Worm (Caenorhabditis elegans) whole organism, young adult: ENCODE data around the gene tag-241.

Experiments
- B0035.1 ChIP-seq: sonication (generic microtip); optimal IDR thresholded peaks from 2 replicates; lab custom pipeline; 2016; ENCODE audit warnings: missing genetic modification characterization, mild to moderate bottlenecking, missing compliant biosample characterization, missing genotype, missing genetic modification reagents
- C17E4.6 ChIP-seq: fragments of 200-800 bp; sonication (Bioruptor generic); IDR thresholded peaks from 2 replicates; pipeline ENCODE4 v1.3.6; 2022; ENCODE audit warnings: missing genetic modification reagents, missing genetic modification characterization, missing compliant biosample characterization
- D2030.7 ChIP-seq: fragments of 200-800 bp; sonication (Bioruptor generic); IDR thresholded peaks from 2 replicates; pipeline ENCODE4 v1.3.6; 2022; ENCODE audit warnings: missing genetic modification reagents, missing genetic modification characterization, missing compliant biosample characterization
- F10E7.11 ChIP-seq: sonication (generic microtip); optimal IDR thresholded peaks from 2 replicates; lab custom pipeline; 2017; ENCODE audit warnings: mild to moderate bottlenecking, missing genetic modification characterization, moderate library complexity, missing compliant biosample characterization
- F33H1.4 ChIP-seq: fragments of 200-800 bp; sonication (Bioruptor generic); IDR thresholded peaks from 2 replicates; pipeline ENCODE4 v1.3.6; 2022; ENCODE audit warnings: missing genetic modification reagents, missing genetic modification characterization, missing compliant biosample characterization
- F52B5.7 ChIP-seq: sonication (generic microtip); optimal IDR thresholded peaks from 2 replicates; lab custom pipeline; 2016; ENCODE audit warnings: mild to moderate bottlenecking, missing genetic modification characterization, missing compliant biosample characterization
- F57A8.1 ChIP-seq: fragments of 200-800 bp; sonication (Bioruptor generic); optimal IDR thresholded peaks from 2 replicates; lab custom pipeline; 2018; ENCODE audit warnings: mild to moderate bottlenecking, missing genetic modification characterization, moderate library complexity, missing compliant biosample characterization
- K11D2.4 ChIP-seq: fragments of 200-800 bp; sonication (Bioruptor generic); IDR thresholded peaks from 2 replicates; pipeline ENCODE4 v1.3.6; 2022; ENCODE audit warnings: missing genetic modification reagents, missing genetic modification characterization, missing compliant biosample characterization
- K12H6.12 ChIP-seq: fragments of 200-800 bp; sonication (Bioruptor generic); optimal IDR thresholded peaks from 2 replicates; lab custom pipeline; 2018; ENCODE audit warnings: mild to moderate bottlenecking, missing genetic modification characterization, missing compliant biosample characterization
- T07F8.4 ChIP-seq: sonication (generic microtip); optimal IDR thresholded peaks from 2 replicates; lab custom pipeline; 2016; ENCODE audit warnings: mild to moderate bottlenecking, missing genetic modification characterization, moderate library complexity, missing compliant biosample characterization
- Y53F4B.3 ChIP-seq: fragments of 200-800 bp; sonication (Bioruptor generic); IDR thresholded peaks from 2 replicates; pipeline ENCODE4 v1.3.6; 2022; ENCODE audit warnings: missing genetic modification reagents, missing genetic modification characterization, missing compliant biosample characterization
- ama-1 ChIP-seq, 3 experiments: fragments of 150-350 bp in 1 of 3; sonication (generic microtip) in 2 of 3; optimal IDR thresholded peaks; 2 replicates each; lab custom pipeline; 2014 to 2018; ENCODE audit warnings: missing biosample characterization in 2 of 3, missing genetic modification characterization in 2 of 3, missing genetic modification reagents in 2 of 3
- aptf-3 ChIP-seq: fragments of 200-800 bp; sonication (Bioruptor generic); IDR thresholded peaks from 2 replicates; pipeline ENCODE4 v1.3.6; 2022; ENCODE audit warnings: missing genetic modification characterization, missing compliant biosample characterization
- atf-7 ChIP-seq: sonication (generic microtip); optimal IDR thresholded peaks from 2 replicates; lab custom pipeline; 2017; ENCODE audit warnings: mild to moderate bottlenecking, missing genetic modification characterization, missing compliant biosample characterization
- attf-6 ChIP-seq: fragments of 200-800 bp; sonication (Bioruptor generic); IDR thresholded peaks from 2 replicates; pipeline ENCODE4 v1.3.6; 2022; ENCODE audit warnings: missing genetic modification reagents, missing genetic modification characterization, missing compliant biosample characterization
- bed-1 ChIP-seq: fragments of 200-800 bp; sonication (Bioruptor generic); IDR thresholded peaks from 2 replicates; pipeline ENCODE4 v1.3.6; 2022; ENCODE audit warnings: missing genetic modification reagents, missing genetic modification characterization, missing compliant biosample characterization
- bed-2 ChIP-seq: fragments of 200-800 bp; sonication (Bioruptor generic); IDR thresholded peaks from 2 replicates; pipeline ENCODE4 v1.3.6; 2022; ENCODE audit warnings: missing genetic modification reagents, missing genetic modification characterization, missing compliant biosample characterization
- ceh-58 ChIP-seq: fragments of 200-800 bp; sonication (Bioruptor generic); IDR thresholded peaks from 2 replicates; pipeline ENCODE4 v1.3.6; 2022; ENCODE audit warnings: missing genetic modification characterization, missing compliant biosample characterization
- ceh-79 ChIP-seq: sonication (generic microtip); optimal IDR thresholded peaks from 2 replicates; lab custom pipeline; 2017; ENCODE audit warnings: mild to moderate bottlenecking, missing genetic modification characterization, missing compliant biosample characterization
- dox-1 ChIP-seq: fragments of 200-800 bp; sonication (Bioruptor generic); IDR thresholded peaks from 2 replicates; pipeline ENCODE4 v1.3.6; 2022; ENCODE audit warnings: missing genetic modification reagents, missing genetic modification characterization, missing compliant biosample characterization
- dpff-1 ChIP-seq: sonication (generic microtip); optimal IDR thresholded peaks from 2 replicates; lab custom pipeline; 2017; ENCODE audit warnings: mild to moderate bottlenecking, missing genetic modification characterization, missing compliant biosample characterization
- ets-4 ChIP-seq: fragments of 200-800 bp; sonication (Bioruptor generic); optimal IDR thresholded peaks from 2 replicates; lab custom pipeline; 2018; ENCODE audit warnings: mild to moderate bottlenecking, missing genetic modification characterization, missing compliant biosample characterization
- hlh-12 ChIP-seq: sonication (generic microtip); optimal IDR thresholded peaks from 2 replicates; lab custom pipeline; 2016; ENCODE audit warnings: missing genetic modification characterization, missing compliant biosample characterization
- hlh-26 ChIP-seq: fragments of 200-800 bp; sonication (Bioruptor generic); conservative IDR thresholded peaks from 2 replicates; pipeline ENCODE4 v1.3.6; 2022; ENCODE audit warnings: missing genetic modification reagents, missing genetic modification characterization, missing compliant biosample characterization
- hmg-20 ChIP-seq: fragments of 200-800 bp; sonication (Bioruptor generic); IDR thresholded peaks from 2 replicates; pipeline ENCODE4 v1.3.6; 2022; ENCODE audit warnings: missing genetic modification reagents, missing genetic modification characterization, missing compliant biosample characterization
- hrde-1 ChIP-seq: sonication (generic microtip); optimal IDR thresholded peaks from 2 replicates; lab custom pipeline; 2016; ENCODE audit warnings: missing genetic modification characterization, mild to moderate bottlenecking, missing compliant biosample characterization, moderate library complexity, missing genotype, missing genetic modification reagents, borderline replicate concordance
- hsf-1 ChIP-seq: fragments of 200-800 bp; sonication (Bioruptor generic); IDR thresholded peaks from 2 replicates; pipeline ENCODE4 v1.3.6; 2022; ENCODE audit warnings: missing genetic modification reagents, missing genetic modification characterization, missing compliant biosample characterization
- lag-1 ChIP-seq: fragments of 200-800 bp; sonication (Bioruptor generic); IDR thresholded peaks from 2 replicates; pipeline ENCODE4 v1.3.6; 2022; ENCODE audit warnings: missing genetic modification reagents, missing genetic modification characterization, missing compliant biosample characterization
- let-526 ChIP-seq: fragments of 200-800 bp; sonication (Bioruptor generic); IDR thresholded peaks from 2 replicates; pipeline ENCODE4 v1.3.6; 2022; ENCODE audit warnings: missing genetic modification reagents, missing genetic modification characterization, missing compliant biosample characterization
- madf-6 ChIP-seq: fragments of 200-800 bp; sonication (Bioruptor generic); IDR thresholded peaks from 2 replicates; pipeline ENCODE4 v1.3.6; 2022; ENCODE audit warnings: missing genetic modification reagents, missing genetic modification characterization, missing compliant biosample characterization
- mcd-1 ChIP-seq: fragments of 200-800 bp; sonication (Bioruptor generic); IDR thresholded peaks from 2 replicates; pipeline ENCODE4 v1.3.6; 2022; ENCODE audit warnings: missing genetic modification reagents, missing genetic modification characterization, missing compliant biosample characterization
- mel-28 ChIP-seq: sonication (generic microtip); optimal IDR thresholded peaks from 2 replicates; lab custom pipeline; 2016; ENCODE audit warnings: borderline replicate concordance, mild to moderate bottlenecking, missing genetic modification characterization, missing compliant biosample characterization
- mes-4 ChIP-seq: sonication (generic microtip); optimal IDR thresholded peaks from 2 replicates; lab custom pipeline; 2016; ENCODE audit warnings: missing genotype, missing genetic modification characterization, missing compliant biosample characterization
- nhr-179 ChIP-seq: sonication (generic microtip); optimal IDR thresholded peaks from 2 replicates; lab custom pipeline; 2016; ENCODE audit warnings: mild to moderate bottlenecking, missing genetic modification characterization, missing compliant biosample characterization
- nhr-27 ChIP-seq: fragments of 200-800 bp; sonication (Bioruptor generic); optimal IDR thresholded peaks from 2 replicates; lab custom pipeline; 2018; ENCODE audit warnings: mild to moderate bottlenecking, missing genetic modification characterization, moderate library complexity, missing compliant biosample characterization
- nhr-80 ChIP-seq: sonication (generic microtip); optimal IDR thresholded peaks from 2 replicates; lab custom pipeline; 2016; ENCODE audit warnings: missing genetic modification characterization, missing compliant biosample characterization
- nhr-90 ChIP-seq: sonication (generic microtip); optimal IDR thresholded peaks from 2 replicates; lab custom pipeline; 2016; ENCODE audit warnings: missing genotype, mild to moderate bottlenecking, missing genetic modification characterization, missing compliant biosample characterization
- pbrm-1 ChIP-seq: fragments of 200-800 bp; sonication (Bioruptor generic); IDR thresholded peaks from 2 replicates; pipeline ENCODE4 v1.3.6; 2022; ENCODE audit warnings: missing genetic modification reagents, missing genetic modification characterization, missing compliant biosample characterization
- pha-4 ChIP-seq: fragments of 150-350 bp; sonication (generic microtip); optimal IDR thresholded peaks from 2 replicates; lab custom pipeline; 2014; ENCODE audit warnings: missing biosample characterization, missing genetic modification reagents, missing genetic modification characterization
- tbp1 ChIP-seq: fragments of 200-800 bp; sonication (Bioruptor generic); optimal IDR thresholded peaks from 2 replicates; lab custom pipeline; 2018; ENCODE audit warnings: mild to moderate bottlenecking, missing genetic modification characterization, missing compliant biosample characterization
- xnd-1 ChIP-seq: sonication (generic microtip); optimal IDR thresholded peaks from 2 replicates; lab custom pipeline; 2016; ENCODE audit warnings: missing genotype, missing genetic modification reagents, missing genetic modification characterization, missing compliant biosample characterization
- zim-3 ChIP-seq: sonication (generic microtip); optimal IDR thresholded peaks from 2 replicates; lab custom pipeline; 2017; ENCODE audit warnings: mild to moderate bottlenecking, missing genetic modification characterization, moderate library complexity, missing compliant biosample characterization
- ztf-25 ChIP-seq: fragments of 200-800 bp; sonication (Bioruptor generic); IDR thresholded peaks from 2 replicates; pipeline ENCODE4 v1.3.6; 2022; ENCODE audit warnings: missing genetic modification reagents, missing genetic modification characterization, missing compliant biosample characterization
- ztf-3 ChIP-seq: fragments of 200-800 bp; sonication (Bioruptor generic); optimal IDR thresholded peaks from 2 replicates; lab custom pipeline; 2018; ENCODE audit warnings: mild to moderate bottlenecking, missing genetic modification characterization, missing compliant biosample characterization
- ztf-6 ChIP-seq: fragments of 200-800 bp; sonication (Bioruptor generic); IDR thresholded peaks from 2 replicates; pipeline ENCODE4 v1.3.6; 2022; ENCODE audit warnings: missing genetic modification reagents, missing genetic modification characterization, missing compliant biosample characterization

Gene tag-241

ce11 chrX:11816825-11817224 lies 7.0 kb upstream of the tag-241 start:
- TF ChIP-seq mes-4 (tag; lab: Kevin White, UChicago) = no peak
- no peak for TF ChIP-seq ama-1 (optimal IDR thresholded peaks at IDR 0.05; lab: Kevin White, UChicago)
- TF ChIP-seq ama-1 (GFP tag; optimal IDR thresholded peaks at IDR 0.05; lab: Kevin White, UChicago) = no peak
- no peak for TF ChIP-seq nhr-90 (tag; lab: Kevin White, UChicago)
- no peak for TF ChIP-seq ztf-6 (GFP tag; lab: Robert Waterston, UW)
- no peak for TF ChIP-seq K11D2.4 (GFP tag; lab: Robert Waterston, UW)
- TF ChIP-seq B0035.1 (tag; lab: Kevin White, UChicago) = no peak
- TF ChIP-seq nhr-179 = no peak
- TF ChIP-seq let-526 (GFP tag; lab: Robert Waterston, UW) = no peak
- no peak for TF ChIP-seq madf-6
- no peak for TF ChIP-seq F52B5.7 (tag; lab: Kevin White, UChicago)
- TF ChIP-seq tbp1 = no peak

ce11 chrX:11818711-11819110 lies 5.1 kb upstream of the tag-241 start:
- TF ChIP-seq T07F8.4 (tag; lab: Kevin White, UChicago) (no peak), xnd-1 (tag; lab: Kevin White, UChicago) (no peak), hmg-20 (no peak), mel-28 (tag; lab: Kevin White, UChicago) (no peak), C17E4.6 (no peak), attf-6 (GFP tag; lab: Robert Waterston, UW) (no peak), pbrm-1 (GFP tag; lab: Robert Waterston, UW) (no peak), F10E7.11 (tag; lab: Kevin White, UChicago) (no peak), pha-4 (tag; lab: Kevin White, UChicago) (no peak)

ce11 chrX:11821159-11821720 lies 2.6 kb upstream of the tag-241 start:
- TF ChIP-seq K12H6.12 (tag; lab: Kevin White, UChicago) (no peak), bed-2 (GFP tag; lab: Robert Waterston, UW) (no peak), C17E4.6 (no peak), hrde-1 (tag; lab: Kevin White, UChicago) (no peak), Y53F4B.3 (GFP tag; lab: Robert Waterston, UW) (no peak), dpff-1 (tag; lab: Kevin White, UChicago) (no peak), pha-4 (tag; lab: Kevin White, UChicago) (no peak), hlh-26 (GFP tag; lab: Robert Waterston, UW) (no peak), lag-1 (GFP tag; lab: Robert Waterston, UW) (no peak), ceh-79 (tag; lab: Kevin White, UChicago) (no peak), ets-4 (no peak), ztf-6 (GFP tag; lab: Robert Waterston, UW) (no peak), F33H1.4 (GFP tag; lab: Robert Waterston, UW) (no peak), F57A8.1 (GFP tag; lab: Kevin White, UChicago) (no peak), bed-1 (GFP tag; lab: Robert Waterston, UW) (no peak), hlh-12 (tag; lab: Kevin White, UChicago) (no peak), mcd-1 (no peak)

- TF ChIP-seq ztf-25 (no peak), F52B5.7 (tag; lab: Kevin White, UChicago) (no peak), nhr-80 (tag; lab: Kevin White, UChicago) (no peak), zim-3 (no peak), ztf-3 (no peak), ceh-58 (no peak), hsf-1 (GFP tag; lab: Robert Waterston, UW) (no peak), D2030.7 (GFP tag; lab: Robert Waterston, UW) (no peak), aptf-3 (GFP tag; lab: Robert Waterston, UW) (no peak), atf-7 (tag; lab: Kevin White, UChicago) (no peak), dox-1 (no peak), bed-2 (GFP tag; lab: Robert Waterston, UW) (no peak), nhr-27 (tag; lab: Kevin White, UChicago) (no peak)
Measured at ce11 chrX:11826892-11827291, 3.1 kb downstream of the tag-241 start.
